Fruit fly (Drosophila melanogaster): ENCODE results near the gene CG4956.

The CG4956 gene

dm6 chr3R:25776137-25776536, 2.0 kb downstream of the CG4956 start, which contains the start of gene CG17196:
Gene CG17196, minus strand, starts transcription at chr3R:25776237.
- TF ChIP-seq Abd-B (GFP tag; optimal IDR thresholded peaks at IDR 0.05) = no peak

- TF ChIP-seq Abd-B (GFP tag; optimal IDR thresholded peaks at IDR 0.05) (no peak), tai (GFP tag; optimal IDR thresholded peaks at IDR 0.05) (no peak), woc (GFP tag; optimal IDR thresholded peaks at IDR 0.05) (no peak), CG9705 (GFP tag; optimal IDR thresholded peaks at IDR 0.05) (no peak), br (GFP tag; optimal IDR thresholded peaks at IDR 0.05) (no peak), Vsx2 (GFP tag; optimal IDR thresholded peaks at IDR 0.05; ENCODE audit: partially characterized antibody) (no peak), Hr83 (GFP tag; optimal IDR thresholded peaks at IDR 0.05; ENCODE audit: poor library complexity, severe bottlenecking) (no peak), Hnf4 (GFP tag; optimal IDR thresholded peaks at IDR 0.05) (no peak), jim (GFP tag; optimal IDR thresholded peaks at IDR 0.05) (no peak), ey (GFP tag; optimal IDR thresholded peaks at IDR 0.05) (no peak), usp (GFP tag; optimal IDR thresholded peaks at IDR 0.05) (no peak), h (GFP tag; optimal IDR thresholded peaks at IDR 0.05) (no peak), Myc (optimal IDR thresholded peaks at IDR 0.05) (no peak), Dif (GFP tag; optimal IDR thresholded peaks at IDR 0.05; ENCODE audit: partially characterized antibody) (no peak), Rel (GFP tag; optimal IDR thresholded peaks at IDR 0.05) (no peak), Rel (tag; optimal IDR thresholded peaks at IDR 0.05) (no peak), CrebA (GFP tag; optimal IDR thresholded peaks at IDR 0.05; ENCODE audit: borderline replicate concordance) (no peak), pan (optimal IDR thresholded peaks at IDR 0.05) (no peak), HLH106 (tag; optimal IDR thresholded peaks at IDR 0.05) (no peak), lola (GFP tag; optimal IDR thresholded peaks at IDR 0.05) (no peak)
These were observed 2.8 kb downstream of the CG4956 start, which contains the start of the genes CG17197 and CG17198 for dm6 chr3R:25775269-25775668. Gene CG17197, minus strand, starts transcription at chr3R:25775369. Gene CG17198, minus strand, starts transcription at chr3R:25775369.

dm6 chr3R:25763005-25763404, 15.1 kb downstream of the CG4956 start, which contains the start of gene LpR1:
Gene LpR1, minus strand, starts transcription at chr3R:25763105.
- TF ChIP-seq Hnf4 (GFP tag; optimal IDR thresholded peaks at IDR 0.05) (no peak), lola (GFP tag; optimal IDR thresholded peaks at IDR 0.05) (no peak), dsf (GFP tag; optimal IDR thresholded peaks at IDR 0.05; ENCODE audit: borderline replicate concordance) (no peak), OdsH (GFP tag; optimal IDR thresholded peaks at IDR 0.05) (no peak), woc (GFP tag; optimal IDR thresholded peaks at IDR 0.05) (no peak), N (GFP tag; optimal IDR thresholded peaks at IDR 0.05) (no peak), Mio (GFP tag; optimal IDR thresholded peaks at IDR 0.05) (no peak), Sp1 (GFP tag; optimal IDR thresholded peaks at IDR 0.05) (no peak), CrebA (GFP tag; optimal IDR thresholded peaks at IDR 0.05; ENCODE audit: borderline replicate concordance) (no peak), CG32264 (GFP tag; optimal IDR thresholded peaks at IDR 0.05) (no peak), dl (GFP tag; optimal IDR thresholded peaks at IDR 0.05; ENCODE audit: insufficient read depth in 1 of 2, partially characterized antibody in 2 of 2) (no peak), br (GFP tag; optimal IDR thresholded peaks at IDR 0.05) (no peak), CG9705 (GFP tag; optimal IDR thresholded peaks at IDR 0.05) (no peak), Dfd (GFP tag; optimal IDR thresholded peaks at IDR 0.05) (no peak), usp (GFP tag; optimal IDR thresholded peaks at IDR 0.05) (no peak), brk (GFP tag; optimal IDR thresholded peaks at IDR 0.05) (no peak)

dm6 chr3R:25762005-25762764, 15.9 kb downstream of the CG4956 start:
- TF ChIP-seq Hnf4 (GFP tag; optimal IDR thresholded peaks at IDR 0.05) (no peak), rgr (GFP tag; optimal IDR thresholded peaks at IDR 0.05) (no peak), Rel (GFP tag; optimal IDR thresholded peaks at IDR 0.05) (no peak), Rel (tag; optimal IDR thresholded peaks at IDR 0.05) (no peak), sv (GFP tag; optimal IDR thresholded peaks at IDR 0.05) (no peak)

DNA sequence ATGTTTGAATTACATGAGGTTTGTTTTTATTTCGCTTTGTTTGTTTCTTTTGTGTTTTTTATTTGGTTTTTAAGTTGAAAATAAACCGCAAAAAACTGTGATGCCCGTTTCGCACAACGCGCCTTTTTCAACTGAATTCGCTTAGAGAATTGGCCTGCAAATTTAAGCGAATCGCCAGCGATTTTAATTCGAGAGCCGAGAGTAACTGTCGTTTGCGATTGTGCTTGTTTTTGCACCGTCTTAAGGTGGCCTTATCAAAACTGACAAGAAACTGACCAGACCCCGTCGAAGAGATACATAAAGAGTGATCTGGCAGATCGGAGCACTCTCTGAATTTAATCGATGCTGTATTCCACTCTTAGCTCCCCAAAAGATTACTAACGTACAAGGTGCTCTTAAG, 17.9 kb downstream of the CG4956 start:
- TF ChIP-seq rgr (GFP tag; optimal IDR thresholded peaks at IDR 0.05) = peak; percentile 49
- peak; percentile 5 for TF ChIP-seq ey (GFP tag; optimal IDR thresholded peaks at IDR 0.05)
- no peak for TF ChIP-seq Hr78 (GFP tag; optimal IDR thresholded peaks at IDR 0.05)
- no peak for TF ChIP-seq Myc (optimal IDR thresholded peaks at IDR 0.05)
- no peak for TF ChIP-seq pan (optimal IDR thresholded peaks at IDR 0.05)
- peak; percentile 47 for TF ChIP-seq Hnf4 (GFP tag; optimal IDR thresholded peaks at IDR 0.05)
- TF ChIP-seq Hr83 (GFP tag; optimal IDR thresholded peaks at IDR 0.05; ENCODE audit: poor library complexity, severe bottlenecking) = peak; percentile 55
- no peak for TF ChIP-seq N (GFP tag; optimal IDR thresholded peaks at IDR 0.05)
- no peak for TF ChIP-seq foxo (GFP tag; optimal IDR thresholded peaks at IDR 0.05)
- TF ChIP-seq Jra (GFP tag; optimal IDR thresholded peaks at IDR 0.05) = peak; percentile 26
- peak; percentile 78 for TF ChIP-seq jim (GFP tag; optimal IDR thresholded peaks at IDR 0.05)
- TF ChIP-seq OdsH (GFP tag; optimal IDR thresholded peaks at IDR 0.05) = no peak
- TF ChIP-seq Rel (GFP tag; optimal IDR thresholded peaks at IDR 0.05) = peak; percentile 9
- TF ChIP-seq Rel (tag; optimal IDR thresholded peaks at IDR 0.05) = no peak
- peak; percentile 15 for TF ChIP-seq Vsx2 (GFP tag; optimal IDR thresholded peaks at IDR 0.05; ENCODE audit: partially characterized antibody)
- peak; percentile 59 for TF ChIP-seq GATAd (GFP tag; optimal IDR thresholded peaks at IDR 0.05)
- peak; percentile 40 for TF ChIP-seq Dif (GFP tag; optimal IDR thresholded peaks at IDR 0.05; ENCODE audit: partially characterized antibody)
- TF ChIP-seq h (GFP tag; optimal IDR thresholded peaks at IDR 0.05) = peak; percentile 21
- TF ChIP-seq CrebA (GFP tag; optimal IDR thresholded peaks at IDR 0.05; ENCODE audit: borderline replicate concordance) = peak; percentile 56
- peak; percentile 57 for TF ChIP-seq CG32264 (GFP tag; optimal IDR thresholded peaks at IDR 0.05)
- peak; percentile 1 for TF ChIP-seq Sp1 (GFP tag; optimal IDR thresholded peaks at IDR 0.05)
- TF ChIP-seq dl (GFP tag; optimal IDR thresholded peaks at IDR 0.05; ENCODE audit: insufficient read depth in 1 of 2, partially characterized antibody in 2 of 2) = peak; percentile 2 to 9
